Fruit fly (Drosophila melanogaster): ENCODE data around the gene SMC1.

- TF ChIP-seq pan (optimal IDR thresholded peaks at IDR 0.05), result no peak
- TF ChIP-seq CG8478 (optimal IDR thresholded peaks at IDR 0.05), result no peak
- no peak for TF ChIP-seq usp (GFP tag; optimal IDR thresholded peaks at IDR 0.05)
- no peak for TF ChIP-seq psq (optimal IDR thresholded peaks at IDR 0.05)
Observed at dm6 chr3R:24047226-24047976, 10.7 kb upstream of the SMC1 start, which contains the start of gene CG5986.

Data from whole organism.